Comparison of ENCODE assay signal across 1 fruit fly cellular context in genomic region chr2L:13548786-13549780, dm6.
TF ChIP-seq lines count a peak whose summit lies in the region.

TSS of gene B4 (minus strand) at chr2L:13549328.

TF ChIP-seq in whole organism, embryonic, 481 proteins besides CTCF, POLR2A, EP300 and RAD21 (continued from another document and continues in another):
- TF ChIP-seq sens (GFP tag; lab: Kevin White, UChicago): peak; percentile 76
- TF ChIP-seq Chrac-16 (GFP tag; optimal IDR thresholded peaks at IDR 0.05; lab: Kevin White, UChicago): no peak
- TF ChIP-seq sug (tag; optimal IDR thresholded peaks at IDR 0.05; lab: Kevin White, UChicago): peak; percentile 37
- peak; percentile 70 for TF ChIP-seq pzg (GFP tag; optimal IDR thresholded peaks at IDR 0.05; lab: Kevin White, UChicago)
- TF ChIP-seq CG3726 (GFP tag; IDR thresholded peaks at IDR 0.05; lab: Robert Waterston, UW): no peak; the same call in 2 of the 3 replicates
- peak; percentile 74 for TF ChIP-seq gfzf (GFP tag; optimal IDR thresholded peaks at IDR 0.05; lab: Kevin White, UChicago)
- TF ChIP-seq ewg (GFP tag; optimal IDR thresholded peaks at IDR 0.05; lab: Kevin White, UChicago): peak; percentile 20
- no peak; the same call in 2 of the 3 replicates for TF ChIP-seq B-H1 (GFP tag; IDR thresholded peaks at IDR 0.05; lab: Robert Waterston, UW)
- no peak for TF ChIP-seq Hand (GFP tag; optimal IDR thresholded peaks at IDR 0.05; lab: Kevin White, UChicago)
- TF ChIP-seq CG11504 (tag; optimal IDR thresholded peaks at IDR 0.05; lab: Kevin White, UChicago): peak; percentile 6
- TF ChIP-seq CG32767 (GFP tag; IDR thresholded peaks at IDR 0.05; lab: Robert Waterston, UW): no peak; the same call in 1 of the 2 replicates
- peak; percentile 42 for TF ChIP-seq CG13624 (GFP tag; optimal IDR thresholded peaks at IDR 0.05; lab: Kevin White, UChicago)
- no peak for TF ChIP-seq ap (GFP tag; IDR thresholded peaks at IDR 0.05; lab: Robert Waterston, UW)
- TF ChIP-seq bowl (GFP tag; IDR thresholded peaks at IDR 0.05; lab: Robert Waterston, UW): 0 out of 2 replicates have a peak, but pooled peaks have one; percentile 35
- TF ChIP-seq CG11695 (GFP tag; IDR thresholded peaks at IDR 0.05; lab: Robert Waterston, UW): 0 out of 3 replicates have a peak, but pooled peaks have one; percentile 17
- no peak for TF ChIP-seq h (optimal IDR thresholded peaks at IDR 0.05; lab: Kevin White, UChicago)
- peak; percentile 16 for TF ChIP-seq CG1233 (GFP tag; optimal IDR thresholded peaks at IDR 0.05; lab: Kevin White, UChicago)
- peak; percentile 70 for TF ChIP-seq pb (GFP tag; optimal IDR thresholded peaks at IDR 0.05; lab: Kevin White, UChicago)
- no peak for TF ChIP-seq CG13775 (GFP tag; optimal IDR thresholded peaks at IDR 0.05; lab: Kevin White, UChicago)
- no peak for TF ChIP-seq CG2875 (GFP tag; optimal IDR thresholded peaks at IDR 0.05; lab: Kevin White, UChicago)
- TF ChIP-seq D (optimal IDR thresholded peaks at IDR 0.05; lab: Kevin White, UChicago): no peak
- TF ChIP-seq D (GFP tag; optimal IDR thresholded peaks at IDR 0.05; lab: Kevin White, UChicago): peak; percentile 42
- peak; percentile 52 for TF ChIP-seq kah (GFP tag; optimal IDR thresholded peaks at IDR 0.05; lab: Kevin White, UChicago)
- no peak for TF ChIP-seq CG12299 (tag; optimal IDR thresholded peaks at IDR 0.05; lab: Kevin White, UChicago)
- no peak for TF ChIP-seq TFAM (GFP tag; optimal IDR thresholded peaks at IDR 0.05; lab: Kevin White, UChicago)
- peak; percentile 12 for TF ChIP-seq HmgZ (tag; optimal IDR thresholded peaks at IDR 0.05; lab: Kevin White, UChicago)
- no peak for TF ChIP-seq Poxn (GFP tag; IDR thresholded peaks at IDR 0.05; lab: Robert Waterston, UW)
- TF ChIP-seq CG10209 (GFP tag; optimal IDR thresholded peaks at IDR 0.05; lab: Kevin White, UChicago): peak; percentile 6
- TF ChIP-seq CG4730 (GFP tag; IDR thresholded peaks at IDR 0.05; lab: Robert Waterston, UW): no peak
- no peak for TF ChIP-seq Doc3 (GFP tag; IDR thresholded peaks at IDR 0.05; lab: Robert Waterston, UW; ENCODE audit: partially characterized antibody)
- peak; percentile 40 for TF ChIP-seq CG17359 (tag; optimal IDR thresholded peaks at IDR 0.05; lab: Kevin White, UChicago)
- no peak for TF ChIP-seq cas (GFP tag; IDR thresholded peaks at IDR 0.05; lab: Robert Waterston, UW)
- TF ChIP-seq run (tag; optimal IDR thresholded peaks at IDR 0.05; lab: Kevin White, UChicago): no peak
- no peak for TF ChIP-seq Mes4 (GFP tag; optimal IDR thresholded peaks at IDR 0.05; lab: Kevin White, UChicago)
- TF ChIP-seq CG17568 (GFP tag; optimal IDR thresholded peaks at IDR 0.05; lab: Kevin White, UChicago): peak; percentile 19
- peak; percentile 88 for TF ChIP-seq Hey (tag; optimal IDR thresholded peaks at IDR 0.05; lab: Kevin White, UChicago)
- TF ChIP-seq Elba2 (GFP tag; optimal IDR thresholded peaks at IDR 0.05; lab: Kevin White, UChicago): peak; percentile 29
- TF ChIP-seq CG10431 (GFP tag; optimal IDR thresholded peaks at IDR 0.05; lab: Kevin White, UChicago): peak; percentile 62
- no peak for TF ChIP-seq pita (GFP tag; optimal IDR thresholded peaks at IDR 0.05; lab: Kevin White, UChicago)
- TF ChIP-seq CG1602 (GFP tag; optimal IDR thresholded peaks at IDR 0.05; lab: Kevin White, UChicago): no peak
- no peak for TF ChIP-seq abd-A (tag; optimal IDR thresholded peaks at IDR 0.05; lab: Kevin White, UChicago)
- TF ChIP-seq toy (GFP tag; IDR thresholded peaks at IDR 0.05; lab: Robert Waterston, UW): no peak
- peak in 1 of 2 experiments; percentile 94 for TF ChIP-seq tll (GFP tag; optimal IDR thresholded peaks at IDR 0.05; lab: Kevin White, UChicago)
- peak; percentile 26; the same call in 1 of the 2 replicates for TF ChIP-seq inv (GFP tag; IDR thresholded peaks at IDR 0.05; lab: Robert Waterston, UW; ENCODE audit: partially characterized antibody)
- TF ChIP-seq grau (tag; optimal IDR thresholded peaks at IDR 0.05; lab: Kevin White, UChicago): no peak
- TF ChIP-seq cad (GFP tag; optimal IDR thresholded peaks at IDR 0.05; lab: Kevin White, UChicago): no peak
- no peak for TF ChIP-seq cato (GFP tag; optimal IDR thresholded peaks at IDR 0.05; lab: Kevin White, UChicago; ENCODE audit: borderline replicate concordance)
- TF ChIP-seq fd96Cb (tag; optimal IDR thresholded peaks at IDR 0.05; lab: Kevin White, UChicago): no peak
- TF ChIP-seq bbx (GFP tag; IDR thresholded peaks at IDR 0.05; lab: Robert Waterston, UW; ENCODE audit: partially characterized antibody): peak; percentile 66
- TF ChIP-seq zen2 (GFP tag; IDR thresholded peaks at IDR 0.05; lab: Robert Waterston, UW; ENCODE audit: partially characterized antibody): no peak
- TF ChIP-seq fu2 (GFP tag; optimal IDR thresholded peaks at IDR 0.05; lab: Kevin White, UChicago): no peak
- no peak for TF ChIP-seq CG4424 (GFP tag; optimal IDR thresholded peaks at IDR 0.05; lab: Kevin White, UChicago)
- TF ChIP-seq Tbp (GFP tag; optimal IDR thresholded peaks at IDR 0.05; lab: Kevin White, UChicago): no peak
- TF ChIP-seq Camta (GFP tag; optimal IDR thresholded peaks at IDR 0.05; lab: Kevin White, UChicago): peak; percentile 10
- peak; percentile 30 for TF ChIP-seq salm (tag; optimal IDR thresholded peaks at IDR 0.05; lab: Kevin White, UChicago)
- TF ChIP-seq BEAF-32 (GFP tag; optimal IDR thresholded peaks at IDR 0.05; lab: Kevin White, UChicago): peak; percentile 17
- TF ChIP-seq zfh2 (GFP tag; optimal IDR thresholded peaks at IDR 0.05; lab: Kevin White, UChicago): peak; percentile 1
- no peak for TF ChIP-seq psq (GFP tag; optimal IDR thresholded peaks at IDR 0.05; lab: Kevin White, UChicago)
- no peak for TF ChIP-seq Dip2 (GFP tag; IDR thresholded peaks at IDR 0.05; lab: Robert Waterston, UW)
- peak; percentile 33 for TF ChIP-seq Deaf1 (tag; optimal IDR thresholded peaks at IDR 0.05; lab: Kevin White, UChicago)
- TF ChIP-seq NK7.1 (GFP tag; optimal IDR thresholded peaks at IDR 0.05; lab: Kevin White, UChicago): peak; percentile 2
- peak; percentile 66 for TF ChIP-seq Side (GFP tag; optimal IDR thresholded peaks at IDR 0.05; lab: Kevin White, UChicago)
- TF ChIP-seq stwl (tag; optimal IDR thresholded peaks at IDR 0.05; lab: Kevin White, UChicago): no peak
- TF ChIP-seq CG6272 (GFP tag; IDR thresholded peaks at IDR 0.05; lab: Robert Waterston, UW): no peak
- TF ChIP-seq tio (GFP tag; optimal IDR thresholded peaks at IDR 0.05; lab: Kevin White, UChicago): no peak
- TF ChIP-seq CG17385 (GFP tag; optimal IDR thresholded peaks at IDR 0.05; lab: Kevin White, UChicago): peak; percentile 46
- no peak for TF ChIP-seq sima (GFP tag; optimal IDR thresholded peaks at IDR 0.05; lab: Kevin White, UChicago)
- no peak for TF ChIP-seq Hr39 (optimal IDR thresholded peaks at IDR 0.05; lab: Kevin White, UChicago)
- peak; percentile 56 for TF ChIP-seq CG6854 (GFP tag; optimal IDR thresholded peaks at IDR 0.05; lab: Kevin White, UChicago)
- TF ChIP-seq nerfin-2 (GFP tag; IDR thresholded peaks at IDR 0.05; lab: Robert Waterston, UW; ENCODE audit: partially characterized antibody): peak; percentile 35; the same call in 1 of the 2 replicates
- TF ChIP-seq Opbp (GFP tag; IDR thresholded peaks at IDR 0.05; lab: Robert Waterston, UW; ENCODE audit: partially characterized antibody): peak; percentile 72; the same call in 2 of the 3 replicates
- TF ChIP-seq CG9215 (GFP tag; IDR thresholded peaks at IDR 0.05; lab: Robert Waterston, UW): no peak
- TF ChIP-seq Rfx (GFP tag; IDR thresholded peaks at IDR 0.05; lab: Robert Waterston, UW): peak; percentile 59; the same call in 1 of the 2 replicates
- TF ChIP-seq kni (GFP tag; optimal IDR thresholded peaks at IDR 0.05; lab: Kevin White, UChicago): peak; percentile 64
- peak; percentile 69 for TF ChIP-seq CG12769 (tag; optimal IDR thresholded peaks at IDR 0.05; lab: Kevin White, UChicago)
- no peak for TF ChIP-seq Lim3 (GFP tag; IDR thresholded peaks at IDR 0.05; lab: Robert Waterston, UW)
- TF ChIP-seq danr (GFP tag; IDR thresholded peaks at IDR 0.05; lab: Robert Waterston, UW): no peak
- TF ChIP-seq CG2129 (GFP tag; IDR thresholded peaks at IDR 0.05; lab: Robert Waterston, UW; ENCODE audit: partially characterized antibody): no peak
- TF ChIP-seq vnd (GFP tag; IDR thresholded peaks at IDR 0.05; lab: Robert Waterston, UW; ENCODE audit: partially characterized antibody): no peak
- peak; percentile 61 for TF ChIP-seq ftz-f1 (GFP tag; optimal IDR thresholded peaks at IDR 0.05; lab: Kevin White, UChicago)
- no peak for TF ChIP-seq sna (GFP tag; IDR thresholded peaks at IDR 0.05; lab: Robert Waterston, UW; ENCODE audit: partially characterized antibody)
- TF ChIP-seq az2 (GFP tag; optimal IDR thresholded peaks at IDR 0.05; lab: Kevin White, UChicago): no peak
- TF ChIP-seq wek (GFP tag; optimal IDR thresholded peaks at IDR 0.05; lab: Kevin White, UChicago): peak; percentile 77
- TF ChIP-seq CrebB (tag; optimal IDR thresholded peaks at IDR 0.05; lab: Kevin White, UChicago): peak; percentile 64
- TF ChIP-seq aop (GFP tag; IDR thresholded peaks at IDR 0.05; lab: Robert Waterston, UW): 0 out of 2 replicates have a peak, but pooled peaks have one; percentile 41
- peak; percentile 29 for TF ChIP-seq CG18599 (GFP tag; optimal IDR thresholded peaks at IDR 0.05; lab: Kevin White, UChicago)
- no peak for TF ChIP-seq Atf6 (GFP tag; IDR thresholded peaks at IDR 0.05; lab: Robert Waterston, UW)
- TF ChIP-seq H2.0 (GFP tag; IDR thresholded peaks at IDR 0.05; lab: Robert Waterston, UW): no peak
- TF ChIP-seq ham (GFP tag; IDR thresholded peaks at IDR 0.05; lab: Robert Waterston, UW): no peak
- TF ChIP-seq nau (GFP tag; optimal IDR thresholded peaks at IDR 0.05; lab: Kevin White, UChicago): no peak
- TF ChIP-seq ssp (GFP tag; IDR thresholded peaks at IDR 0.05; lab: Robert Waterston, UW): 0 out of 2 replicates have a peak, but pooled peaks have one; percentile 5
- TF ChIP-seq dimm (GFP tag; IDR thresholded peaks at IDR 0.05; lab: Robert Waterston, UW): no peak
- peak; percentile 70 for TF ChIP-seq dm (GFP tag; optimal IDR thresholded peaks at IDR 0.05; lab: Kevin White, UChicago)
- no peak for TF ChIP-seq CG11093 (GFP tag; IDR thresholded peaks at IDR 0.05; lab: Robert Waterston, UW)
- TF ChIP-seq Stat92E (GFP tag; optimal IDR thresholded peaks at IDR 0.05; lab: Kevin White, UChicago): peak in 1 of 3 experiments; percentile 28
- peak; percentile 85 for TF ChIP-seq CG10543 (GFP tag; optimal IDR thresholded peaks at IDR 0.05; lab: Kevin White, UChicago)
- peak; percentile 31; the same call in 1 of the 2 replicates for TF ChIP-seq CG17328 (GFP tag; IDR thresholded peaks at IDR 0.05; lab: Robert Waterston, UW)
- peak; percentile 67 for TF ChIP-seq Bgb (GFP tag; IDR thresholded peaks at IDR 0.05; lab: Robert Waterston, UW; ENCODE audit: partially characterized antibody)
- 0 out of 2 replicates have a peak, but pooled peaks have one; percentile 4 for TF ChIP-seq Ada2b (GFP tag; IDR thresholded peaks at IDR 0.05; lab: Robert Waterston, UW)
- TF ChIP-seq luna (GFP tag; optimal IDR thresholded peaks at IDR 0.05; lab: Kevin White, UChicago): peak; percentile 0
- TF ChIP-seq CG18262 (tag; optimal IDR thresholded peaks at IDR 0.05; lab: Kevin White, UChicago): no peak
- no peak for TF ChIP-seq CG16813 (GFP tag; IDR thresholded peaks at IDR 0.05; lab: Robert Waterston, UW; ENCODE audit: partially characterized antibody)
- TF ChIP-seq NfI (GFP tag; optimal IDR thresholded peaks at IDR 0.05; lab: Kevin White, UChicago): no peak
- peak; percentile 91 for TF ChIP-seq CG14710 (tag; optimal IDR thresholded peaks at IDR 0.05; lab: Kevin White, UChicago)
- peak; percentile 12 to 13 for TF ChIP-seq dpn (GFP tag; optimal IDR thresholded peaks at IDR 0.05; lab: Kevin White, UChicago)
- no peak for TF ChIP-seq chif (GFP tag; optimal IDR thresholded peaks at IDR 0.05; lab: Kevin White, UChicago)
- no peak for TF ChIP-seq trem (tag; optimal IDR thresholded peaks at IDR 0.05; lab: Kevin White, UChicago)
- no peak for TF ChIP-seq CG12942 (GFP tag; optimal IDR thresholded peaks at IDR 0.05; lab: Kevin White, UChicago)
- TF ChIP-seq sd (tag; optimal IDR thresholded peaks at IDR 0.05; lab: Kevin White, UChicago): peak; percentile 26
- TF ChIP-seq onecut (GFP tag; IDR thresholded peaks at IDR 0.05; lab: Robert Waterston, UW): peak; percentile 37
- TF ChIP-seq amos (GFP tag; IDR thresholded peaks at IDR 0.05; lab: Robert Waterston, UW; ENCODE audit: partially characterized antibody): peak; percentile 60
- no peak for TF ChIP-seq CG16815 (GFP tag; optimal IDR thresholded peaks at IDR 0.05; lab: Kevin White, UChicago)
- peak; percentile 65 for TF ChIP-seq Hmr (GFP tag; optimal IDR thresholded peaks at IDR 0.05; lab: Kevin White, UChicago)
- peak; percentile 4 for TF ChIP-seq exex (tag; optimal IDR thresholded peaks at IDR 0.05; lab: Kevin White, UChicago)
- TF ChIP-seq Usf (GFP tag; optimal IDR thresholded peaks at IDR 0.05; lab: Kevin White, UChicago): no peak
- TF ChIP-seq vfl (GFP tag; optimal IDR thresholded peaks at IDR 0.05; lab: Kevin White, UChicago): no peak
- TF ChIP-seq br (optimal IDR thresholded peaks at IDR 0.05; lab: Kevin White, UChicago): no peak
- TF ChIP-seq mirr (GFP tag; optimal IDR thresholded peaks at IDR 0.05; lab: Kevin White, UChicago): peak; percentile 89
- no peak for TF ChIP-seq CG1832 (GFP tag; optimal IDR thresholded peaks at IDR 0.05; lab: Kevin White, UChicago)
- TF ChIP-seq pan (optimal IDR thresholded peaks at IDR 0.05; lab: Kevin White, UChicago): no peak
- peak in 1 of 2 experiments; percentile 64 for TF ChIP-seq pan (GFP tag; optimal IDR thresholded peaks at IDR 0.05 in 1 of 2, IDR thresholded peaks at IDR 0.05 in 1 of 2)
- TF ChIP-seq CG15696 (tag; optimal IDR thresholded peaks at IDR 0.05; lab: Kevin White, UChicago): peak; percentile 6
- peak; percentile 35 for TF ChIP-seq CG8359 (GFP tag; optimal IDR thresholded peaks at IDR 0.05; lab: Kevin White, UChicago; ENCODE audit: borderline replicate concordance)
- TF ChIP-seq CG8290 (GFP tag; optimal IDR thresholded peaks at IDR 0.05; lab: Kevin White, UChicago): no peak
- peak in 1 of 2 experiments; percentile 87 for TF ChIP-seq CG8290 (tag; optimal IDR thresholded peaks at IDR 0.05; lab: Kevin White, UChicago)
- peak; percentile 68 for TF ChIP-seq phol (tag; optimal IDR thresholded peaks at IDR 0.05; lab: Kevin White, UChicago)
- peak; percentile 95 for TF ChIP-seq Med (GFP tag; lab: Kevin White, UChicago)
- TF ChIP-seq nom (GFP tag; optimal IDR thresholded peaks at IDR 0.05; lab: Kevin White, UChicago): peak; percentile 90
- no peak for TF ChIP-seq shn (GFP tag; optimal IDR thresholded peaks at IDR 0.05; lab: Kevin White, UChicago)
- no peak for TF ChIP-seq CG8388 (GFP tag; optimal IDR thresholded peaks at IDR 0.05; lab: Kevin White, UChicago)
- TF ChIP-seq CG12744 (GFP tag; optimal IDR thresholded peaks at IDR 0.05; lab: Kevin White, UChicago): no peak
